Fruit fly (Drosophila melanogaster): ENCODE data around the gene Pink1.
A peak's percentile ranks its signal among the peaks of the same experiment; 100 is the strongest.

Gene Pink1

DNA sequence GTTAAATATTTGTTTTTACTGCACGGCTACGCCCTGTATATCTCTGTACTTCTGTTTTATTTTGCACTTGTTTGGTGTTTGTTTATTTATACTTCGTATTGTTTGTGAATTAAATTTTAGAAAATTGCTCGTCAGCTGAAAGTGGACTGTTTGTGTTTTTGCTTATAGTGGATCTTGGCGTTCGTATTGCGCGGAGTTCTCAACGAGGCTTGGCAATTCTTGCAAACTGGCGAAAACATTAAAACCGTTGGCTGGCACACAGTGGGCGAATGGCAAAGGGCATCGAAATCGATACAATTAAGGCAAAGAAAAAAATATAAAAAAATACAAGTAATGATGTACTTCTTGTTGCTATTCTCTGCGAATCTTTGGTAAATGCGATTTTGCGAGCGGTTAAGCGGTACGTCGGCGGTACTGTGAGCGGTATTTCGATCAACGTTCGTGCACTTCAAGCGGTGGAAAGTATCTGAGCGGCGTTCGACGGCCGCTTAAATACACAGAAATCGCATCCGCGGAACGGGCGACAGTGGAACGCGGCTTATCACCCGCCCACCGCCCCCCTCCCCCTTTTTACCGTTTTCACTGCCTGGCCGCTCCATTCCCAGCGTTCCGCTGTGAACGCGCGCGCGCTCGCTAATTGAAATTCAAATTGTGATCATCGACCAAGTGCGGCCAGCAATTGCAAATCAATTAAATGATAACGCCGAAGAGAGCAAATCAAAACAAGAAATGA is 43.3 kb downstream of the Pink1 start:
- TF ChIP-seq Hr4 (GFP tag; optimal IDR thresholded peaks at IDR 0.05) (no peak), fd59A (GFP tag; optimal IDR thresholded peaks at IDR 0.05) (no peak), CG3032 (tag; optimal IDR thresholded peaks at IDR 0.05) (no peak), svp (GFP tag) (no peak), Gug (GFP tag; IDR thresholded peaks at IDR 0.05) (no peak), CG31627 (GFP tag; optimal IDR thresholded peaks at IDR 0.05) (no peak), CG32006 (GFP tag; optimal IDR thresholded peaks at IDR 0.05) (no peak), CG1621 (tag; optimal IDR thresholded peaks at IDR 0.05) (no peak), CG6792 (GFP tag; optimal IDR thresholded peaks at IDR 0.05) (no peak), Blimp-1 (GFP tag; optimal IDR thresholded peaks at IDR 0.05) (no peak), CG6854 (GFP tag; optimal IDR thresholded peaks at IDR 0.05) (no peak), Hr39 (GFP tag; optimal IDR thresholded peaks at IDR 0.05) (no peak), Sox102F (GFP tag; optimal IDR thresholded peaks at IDR 0.05) (no peak), Eip78C (GFP tag) (no peak), CG10631 (GFP tag; optimal IDR thresholded peaks at IDR 0.05) (no peak), fd85E (GFP tag; optimal IDR thresholded peaks at IDR 0.05) (no peak), eg (GFP tag; IDR thresholded peaks at IDR 0.05) (no peak)

DNA sequence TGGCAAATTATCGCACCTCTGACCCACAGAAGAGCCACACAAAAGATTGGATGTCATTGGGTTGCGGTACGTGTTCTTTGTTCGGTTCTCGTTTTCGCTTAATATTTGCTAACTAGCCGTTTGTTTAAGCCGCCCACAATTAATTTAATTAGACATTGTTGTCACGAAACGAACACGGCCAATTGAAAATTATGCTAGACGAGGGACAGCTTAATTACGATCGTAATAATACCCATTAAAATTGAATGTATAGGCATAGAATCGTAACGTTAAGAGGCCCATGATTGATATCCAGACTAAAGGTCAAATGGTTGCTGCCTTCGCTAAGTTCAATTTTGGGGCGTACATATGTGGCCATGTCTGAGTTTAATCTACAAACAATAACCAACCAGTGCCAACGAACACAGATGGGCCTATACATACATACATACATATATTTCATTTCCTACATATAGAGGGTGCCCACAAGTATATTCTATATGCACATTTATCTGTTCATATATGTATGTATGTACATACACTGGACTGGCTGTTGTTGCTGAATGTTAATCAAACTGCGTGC is 45.1 kb downstream of the Pink1 start:
- TF ChIP-seq svp (GFP tag) (peak; percentile 94), Eip78C (GFP tag) (peak; percentile 64), dsx (GFP tag; optimal IDR thresholded peaks at IDR 0.05; ENCODE audit: poor library complexity, severe bottlenecking) (no peak)

DNA sequence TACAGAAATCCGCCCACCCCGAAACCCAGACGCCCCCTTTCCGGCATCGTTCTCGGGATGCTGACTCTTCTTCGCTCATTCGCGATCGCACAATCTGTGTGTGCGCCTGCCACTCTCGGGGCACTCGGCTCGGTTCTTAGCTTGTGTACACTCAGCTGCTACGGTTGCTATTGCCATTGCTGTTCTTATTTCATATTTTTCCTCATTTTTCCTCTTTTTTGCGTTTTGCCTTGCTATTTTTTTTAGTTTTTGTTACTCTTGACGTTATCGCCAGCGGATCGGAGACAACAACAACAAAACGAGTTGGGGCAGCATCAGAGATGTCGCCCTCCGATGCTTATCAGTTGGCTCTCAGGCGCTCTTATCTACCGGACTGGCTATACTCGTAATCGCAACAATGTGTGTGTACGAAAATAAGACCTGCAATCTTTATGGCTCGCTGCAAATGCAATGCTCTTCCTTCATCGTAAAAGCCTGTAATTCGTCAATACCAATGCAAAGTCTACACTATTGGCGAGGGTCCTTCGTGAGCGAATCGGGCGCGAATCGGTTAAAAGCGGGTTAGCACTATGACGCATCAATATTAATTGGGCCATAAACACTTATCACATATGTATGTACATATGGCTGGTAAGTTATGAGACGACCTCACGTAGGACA is 47.1 kb downstream of the Pink1 start:
- TF ChIP-seq vri (GFP tag; optimal IDR thresholded peaks at IDR 0.05): peak; percentile 29
- TF ChIP-seq cyc (GFP tag; optimal IDR thresholded peaks at IDR 0.05): no peak
- no peak for TF ChIP-seq OdsH (GFP tag; optimal IDR thresholded peaks at IDR 0.05)
- no peak for TF ChIP-seq topi (GFP tag; optimal IDR thresholded peaks at IDR 0.05)
- TF ChIP-seq CG8632 (GFP tag; optimal IDR thresholded peaks at IDR 0.05): no peak
- no peak for TF ChIP-seq Hr38 (GFP tag; optimal IDR thresholded peaks at IDR 0.05)
- TF ChIP-seq Ets21C (GFP tag; optimal IDR thresholded peaks at IDR 0.05): no peak
- TF ChIP-seq salr (GFP tag; optimal IDR thresholded peaks at IDR 0.05): peak in 1 of 2 experiments; percentile 35
- no peak for TF ChIP-seq CG8319 (GFP tag; optimal IDR thresholded peaks at IDR 0.05)
- no peak for TF ChIP-seq CG34406 (GFP tag; optimal IDR thresholded peaks at IDR 0.05)
- TF ChIP-seq Blimp-1 (GFP tag; optimal IDR thresholded peaks at IDR 0.05): no peak
- peak; percentile 46 for TF ChIP-seq CG1621 (tag; optimal IDR thresholded peaks at IDR 0.05)
- TF ChIP-seq CG16779 (tag; optimal IDR thresholded peaks at IDR 0.05): peak; percentile 5
- TF ChIP-seq svp (GFP tag): peak; percentile 89
- peak; percentile 87 for TF ChIP-seq eg (GFP tag; IDR thresholded peaks at IDR 0.05)
- peak; percentile 17 for TF ChIP-seq achi (GFP tag; optimal IDR thresholded peaks at IDR 0.05)
- peak; percentile 50 for TF ChIP-seq CG10669 (GFP tag; optimal IDR thresholded peaks at IDR 0.05)
- peak; percentile 34 for TF ChIP-seq CG32006 (GFP tag; optimal IDR thresholded peaks at IDR 0.05)
- TF ChIP-seq Gug (GFP tag; IDR thresholded peaks at IDR 0.05): peak; percentile 44; the same call in 1 of the 2 replicates
- peak; percentile 43 for TF ChIP-seq Lpt (GFP tag; optimal IDR thresholded peaks at IDR 0.05)
- peak; percentile 62 for TF ChIP-seq CG15336 (GFP tag; IDR thresholded peaks at IDR 0.05)
- no peak for TF ChIP-seq CG4318 (GFP tag; optimal IDR thresholded peaks at IDR 0.05)
- peak; percentile 33 for TF ChIP-seq CG7368 (GFP tag; optimal IDR thresholded peaks at IDR 0.05)
- TF ChIP-seq Sox14 (GFP tag; optimal IDR thresholded peaks at IDR 0.05): no peak
- TF ChIP-seq CG8119 (GFP tag; IDR thresholded peaks at IDR 0.05): peak; percentile 60; the same call in 2 of the 3 replicates
- no peak for TF ChIP-seq Smox (GFP tag; optimal IDR thresholded peaks at IDR 0.05)
- TF ChIP-seq CG6163 (GFP tag; IDR thresholded peaks at IDR 0.05): peak; percentile 86
- no peak for TF ChIP-seq Eip75B (GFP tag; optimal IDR thresholded peaks at IDR 0.05)
- TF ChIP-seq CG6854 (GFP tag; optimal IDR thresholded peaks at IDR 0.05): peak; percentile 44
- peak; percentile 65 for TF ChIP-seq Eip78C (GFP tag)
- peak; percentile 60 for TF ChIP-seq CG9139 (GFP tag; optimal IDR thresholded peaks at IDR 0.05)
- peak; percentile 57 for TF ChIP-seq spab (GFP tag; optimal IDR thresholded peaks at IDR 0.05)
- TF ChIP-seq CG6808 (GFP tag; optimal IDR thresholded peaks at IDR 0.05): peak; percentile 75
- TF ChIP-seq Ets96B (tag; optimal IDR thresholded peaks at IDR 0.05): peak; percentile 44
- TF ChIP-seq ss (GFP tag; optimal IDR thresholded peaks at IDR 0.05): peak; percentile 50 to 54

All from whole organism, prepupa.